Worm (Caenorhabditis elegans) whole organism, mixed stage, embryonic: ENCODE data around the gene C17H11.6.

Source experiments
- M03D4.4 ChIP-seq: sonication (generic microtip); optimal IDR thresholded peaks from 2 replicates; lab custom pipeline; 2017; ENCODE audit warnings: mild to moderate bottlenecking, missing genetic modification characterization, missing compliant biosample characterization
- bed-3 ChIP-seq: fragments of 200-800 bp; sonication (Bioruptor generic); optimal IDR thresholded peaks from 3 replicates; lab custom pipeline; 2018; ENCODE audit warnings: mild to moderate bottlenecking, missing genetic modification characterization, moderate library complexity, missing compliant biosample characterization
- blmp-1 ChIP-seq: fragments of 150-350 bp; optimal IDR thresholded peaks from 2 replicates; lab custom pipeline; 2014; ENCODE audit warnings: missing biosample characterization, missing genetic modification characterization
- ceh-39 ChIP-seq: fragments of 150-350 bp; optimal IDR thresholded peaks from 2 replicates; lab custom pipeline; 2014; ENCODE audit warnings: missing biosample characterization, missing genetic modification characterization
- ceh-43 ChIP-seq: fragments of 200-800 bp; sonication (Bioruptor generic); optimal IDR thresholded peaks from 2 replicates; lab custom pipeline; 2018; ENCODE audit warnings: mild to moderate bottlenecking, missing genetic modification characterization, moderate library complexity, missing compliant biosample characterization
- ceh-83 ChIP-seq: fragments of 200-800 bp; sonication (Bioruptor generic); optimal IDR thresholded peaks from 2 replicates; lab custom pipeline; 2018; ENCODE audit warnings: mild to moderate bottlenecking, missing genetic modification characterization, missing compliant biosample characterization
- drap-1 ChIP-seq: fragments of 200-800 bp; sonication (Bioruptor generic); optimal IDR thresholded peaks from 3 replicates; lab custom pipeline; 2018; ENCODE audit warnings: mild to moderate bottlenecking, missing genetic modification characterization, missing compliant biosample characterization
- elt-1 ChIP-seq: sonication (generic microtip); optimal IDR thresholded peaks from 2 replicates; lab custom pipeline; 2017; ENCODE audit warnings: missing genetic modification characterization, mild to moderate bottlenecking, missing compliant biosample characterization, antibody characterized with exemption, moderate library complexity, borderline replicate concordance; ENCODE audit not compliant: insufficient read depth
- elt-3 ChIP-seq: fragments of 150-350 bp; optimal IDR thresholded peaks from 2 replicates; lab custom pipeline; 2014; ENCODE audit warnings: missing biosample characterization, missing genetic modification characterization
- flh-1 ChIP-seq: fragments of 200-800 bp; sonication (Bioruptor generic); optimal IDR thresholded peaks from 2 replicates; lab custom pipeline; 2018; ENCODE audit warnings: mild to moderate bottlenecking, missing genetic modification characterization, moderate library complexity, missing compliant biosample characterization
- ham-2 ChIP-seq: fragments of 200-800 bp; sonication (Bioruptor generic); optimal IDR thresholded peaks from 2 replicates; lab custom pipeline; 2018; ENCODE audit warnings: mild to moderate bottlenecking, missing genetic modification characterization, missing compliant biosample characterization
- hlh-1 ChIP-seq: fragments of 150-350 bp; optimal IDR thresholded peaks from 2 replicates; lab custom pipeline; 2014; ENCODE audit warnings: missing biosample characterization, missing genetic modification reagents, missing genetic modification characterization
- lin-32 ChIP-seq: fragments of 200-800 bp; sonication (Bioruptor generic); optimal IDR thresholded peaks from 2 replicates; lab custom pipeline; 2018; ENCODE audit warnings: mild to moderate bottlenecking, missing genetic modification characterization, missing compliant biosample characterization
- lsy-2 ChIP-seq: fragments of 150-350 bp; optimal IDR thresholded peaks from 2 replicates; lab custom pipeline; 2014; ENCODE audit warnings: missing biosample characterization, missing genetic modification characterization
- mep-1 ChIP-seq: fragments of 150-350 bp; optimal IDR thresholded peaks from 2 replicates; lab custom pipeline; 2017; ENCODE audit warnings: missing biosample characterization, missing genetic modification reagents, missing genetic modification characterization, inconsistent platforms
- mls-2 ChIP-seq: sonication (generic microtip); optimal IDR thresholded peaks from 2 replicates; lab custom pipeline; 2016; ENCODE audit warnings: mild to moderate bottlenecking, missing genetic modification characterization, moderate library complexity, missing compliant biosample characterization
- nhr-12 ChIP-seq: fragments of 150-350 bp; optimal IDR thresholded peaks from 2 replicates; lab custom pipeline; 2014; ENCODE audit warnings: missing biosample characterization, missing genetic modification characterization
- nhr-237 ChIP-seq: fragments of 150-350 bp; optimal IDR thresholded peaks from 2 replicates; lab custom pipeline; 2014; ENCODE audit warnings: missing biosample characterization, missing genetic modification characterization
- nhr-76 ChIP-seq: sonication (generic microtip); optimal IDR thresholded peaks from 2 replicates; lab custom pipeline; 2017; ENCODE audit warnings: missing biosample characterization, missing genetic modification characterization
- pha-4 ChIP-seq: fragments of 150-350 bp; optimal IDR thresholded peaks from 2 replicates; lab custom pipeline; 2018; ENCODE audit warnings: missing biosample characterization, missing genetic modification reagents, missing genetic modification characterization
- sem-2 ChIP-seq: fragments of 200-800 bp; sonication (Bioruptor generic); optimal IDR thresholded peaks from 2 replicates; lab custom pipeline; 2018; ENCODE audit warnings: mild to moderate bottlenecking, missing genetic modification characterization, missing compliant biosample characterization
- snpc-4 ChIP-seq: fragments of 150-350 bp; optimal IDR thresholded peaks from 2 replicates; lab custom pipeline; 2014; ENCODE audit warnings: missing biosample characterization, missing genetic modification characterization
- sptf-1 ChIP-seq: sonication (generic microtip); optimal IDR thresholded peaks from 2 replicates; lab custom pipeline; 2017; ENCODE audit warnings: mild to moderate bottlenecking, missing genetic modification characterization, moderate library complexity, missing compliant biosample characterization
- tbx-8 ChIP-seq: fragments of 200-800 bp; sonication (Bioruptor generic); optimal IDR thresholded peaks from 2 replicates; lab custom pipeline; 2018; ENCODE audit warnings: mild to moderate bottlenecking, missing genetic modification characterization, moderate library complexity, missing compliant biosample characterization
- unc-120 ChIP-seq: sonication (generic microtip); optimal IDR thresholded peaks from 2 replicates; lab custom pipeline; 2017; ENCODE audit warnings: missing genetic modification characterization, missing compliant biosample characterization; ENCODE audit not compliant: poor library complexity, severe bottlenecking
- unc-62 ChIP-seq: fragments of 150-350 bp; optimal IDR thresholded peaks from 2 replicates; lab custom pipeline; 2014; ENCODE audit warnings: missing biosample characterization, missing genetic modification reagents, missing genetic modification characterization
- zip-8 ChIP-seq: fragments of 150-350 bp; optimal IDR thresholded peaks from 2 replicates; lab custom pipeline; 2014; ENCODE audit warnings: missing biosample characterization, missing genetic modification characterization
- ztf-11 ChIP-seq: fragments of 150-350 bp; optimal IDR thresholded peaks from 2 replicates; lab custom pipeline; 2014; ENCODE audit warnings: missing biosample characterization, missing genetic modification characterization

The C17H11.6 gene

ce11 chrX:8150621-8151020, 53.0 kb downstream of the C17H11.6 start, which contains the start of gene F22F1.2:
F22F1.2 (minus strand) TSS chrX:8150721.
- TF ChIP-seq mls-2 (tag; lab: Kevin White, UChicago), result no peak

- no peak for TF ChIP-seq pha-4 (tag; lab: Kevin White, UChicago)
- no peak for TF ChIP-seq M03D4.4 (tag; lab: Kevin White, UChicago)
- TF ChIP-seq ceh-39 (tag; lab: Kevin White, UChicago), result no peak
- no peak for TF ChIP-seq hlh-1 (tag; lab: Kevin White, UChicago)
- no peak for TF ChIP-seq lsy-2 (tag; lab: Kevin White, UChicago)
- no peak for TF ChIP-seq bed-3 (GFP tag; lab: Kevin White, UChicago)
- TF ChIP-seq, all 35 proteins: peak for 0
Observed at ce11 chrX:8148993-8149392, 54.6 kb downstream of the C17H11.6 start.

- no peak for TF ChIP-seq M03D4.4 (tag; lab: Kevin White, UChicago)
- TF ChIP-seq nhr-76 (tag; lab: Kevin White, UChicago), result no peak
- TF ChIP-seq snpc-4 (tag; lab: Kevin White, UChicago), result no peak
- no peak for TF ChIP-seq nhr-237
- TF ChIP-seq elt-1 (tag; lab: Kevin White, UChicago), result no peak
- TF ChIP-seq lsy-2 (tag; lab: Kevin White, UChicago), result no peak
- TF ChIP-seq sem-2 (GFP tag; lab: Kevin White, UChicago), result no peak
- TF ChIP-seq pha-4 (tag; lab: Kevin White, UChicago), result no peak
- no peak for TF ChIP-seq ztf-11 (tag; lab: Kevin White, UChicago)
- TF ChIP-seq ceh-43 (GFP tag; lab: Kevin White, UChicago), result no peak
- TF ChIP-seq zip-8 (tag; lab: Kevin White, UChicago), result no peak
- TF ChIP-seq bed-3 (GFP tag; lab: Kevin White, UChicago), result no peak
Observed at ce11 chrX:8147398-8147797, 56.2 kb downstream of the C17H11.6 start, which contains the start of gene C02B8.1. C02B8.1 (plus strand) TSS chrX:8147698.

DNA sequence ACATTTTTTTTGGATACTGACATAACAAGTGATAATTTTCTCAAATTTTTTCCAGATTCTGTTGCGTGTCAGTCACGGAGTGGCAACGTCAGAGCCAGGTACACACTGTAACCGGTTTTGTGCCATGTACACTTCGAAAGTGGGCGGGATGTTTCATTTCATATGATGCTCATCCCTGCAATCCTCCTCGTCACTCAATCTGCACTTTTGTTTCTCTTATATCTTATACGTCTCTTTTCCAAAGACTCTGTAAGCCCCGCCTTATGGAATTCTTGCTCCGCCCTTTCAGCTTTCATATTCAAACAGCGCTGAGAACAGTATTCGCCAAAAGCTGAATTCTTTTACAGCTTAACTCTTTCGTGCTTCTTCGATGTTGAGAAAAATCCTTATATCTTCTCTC, 64.4 kb downstream of the C17H11.6 start, which contains the start of gene C02B8.3:
C02B8.3 (plus strand) TSS at position 301 of the 400 bp plus-strand sequence.
- TF ChIP-seq ceh-83, result no peak
- TF ChIP-seq sptf-1 (tag; lab: Kevin White, UChicago), result no peak
- no peak for TF ChIP-seq nhr-12 (tag; lab: Kevin White, UChicago)
- no peak for TF ChIP-seq lin-32 (GFP tag; lab: Kevin White, UChicago)
- TF ChIP-seq nhr-237, result no peak
- TF ChIP-seq ham-2 (GFP tag; lab: Kevin White, UChicago), result no peak
- no peak for TF ChIP-seq pha-4 (tag; lab: Kevin White, UChicago)
- no peak for TF ChIP-seq drap-1 (GFP tag; lab: Kevin White, UChicago)

- TF ChIP-seq nhr-12 (tag; lab: Kevin White, UChicago) (no peak), elt-1 (tag; lab: Kevin White, UChicago) (no peak), pha-4 (tag; lab: Kevin White, UChicago) (no peak), ceh-43 (GFP tag; lab: Kevin White, UChicago) (no peak), elt-3 (tag; lab: Kevin White, UChicago) (no peak), nhr-237 (no peak), blmp-1 (tag; lab: Kevin White, UChicago) (no peak), flh-1 (GFP tag; lab: Kevin White, UChicago) (no peak), hlh-1 (tag; lab: Kevin White, UChicago) (no peak), ztf-11 (tag; lab: Kevin White, UChicago) (no peak), mep-1 (tag; lab: Kevin White, UChicago) (no peak), sptf-1 (tag; lab: Kevin White, UChicago) (no peak), ceh-39 (tag; lab: Kevin White, UChicago) (no peak), ham-2 (GFP tag; lab: Kevin White, UChicago) (no peak), ceh-83 (no peak)
Observed at ce11 chrX:8137779-8138178, 65.8 kb downstream of the C17H11.6 start, which contains the start of gene C02B8.7. C02B8.7 (minus strand) TSS chrX:8137879.

DNA sequence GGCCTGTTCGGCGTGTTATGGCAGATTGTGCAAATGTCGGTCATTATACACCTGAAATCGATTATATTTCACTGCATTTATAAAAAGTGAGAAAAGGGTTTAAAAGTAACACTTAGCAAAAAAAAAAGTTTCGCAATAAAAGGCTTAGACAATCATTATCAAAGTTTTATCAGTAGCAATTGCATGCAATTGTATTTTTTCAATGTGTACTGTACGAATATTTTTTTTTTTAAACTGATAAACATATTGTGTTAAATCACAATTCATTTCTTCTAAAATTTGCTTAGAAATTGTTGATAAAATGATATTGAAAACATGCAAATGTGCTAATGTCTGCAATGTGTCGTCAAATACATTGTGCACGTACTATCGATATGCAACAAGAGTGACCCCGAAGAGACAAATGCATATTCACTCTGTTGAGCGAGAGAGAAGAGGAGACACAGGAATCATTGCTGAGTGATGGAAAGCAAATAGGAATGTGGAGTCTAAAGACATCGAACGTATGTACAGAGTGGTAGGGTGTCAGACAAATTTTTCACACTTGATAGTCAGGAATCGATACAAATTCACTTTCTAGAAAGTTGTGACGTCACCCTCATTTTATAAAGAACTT, 67.2 kb downstream of the C17H11.6 start, which contains the start of gene C02B8.6:
C02B8.6 (minus strand) TSS at position 51 of the 616 bp plus-strand sequence.
- TF ChIP-seq mep-1 (tag; lab: Kevin White, UChicago) (peak; percentile 56), nhr-237 (peak; percentile 19), M03D4.4 (tag; lab: Kevin White, UChicago) (no peak), pha-4 (tag; lab: Kevin White, UChicago) (peak; percentile 80), hlh-1 (tag; lab: Kevin White, UChicago) (peak; percentile 64), unc-120 (peak; percentile 10), ceh-39 (tag; lab: Kevin White, UChicago) (peak; percentile 93), tbx-8 (GFP tag; lab: Kevin White, UChicago) (no peak), ham-2 (GFP tag; lab: Kevin White, UChicago) (peak; percentile 1), sem-2 (GFP tag; lab: Kevin White, UChicago) (no peak), unc-62 (GFP tag; lab: Kevin White, UChicago) (peak; percentile 20)
